Worm (Caenorhabditis elegans): Measurements from ENCODE around the gene W09G12.6.

DNA sequence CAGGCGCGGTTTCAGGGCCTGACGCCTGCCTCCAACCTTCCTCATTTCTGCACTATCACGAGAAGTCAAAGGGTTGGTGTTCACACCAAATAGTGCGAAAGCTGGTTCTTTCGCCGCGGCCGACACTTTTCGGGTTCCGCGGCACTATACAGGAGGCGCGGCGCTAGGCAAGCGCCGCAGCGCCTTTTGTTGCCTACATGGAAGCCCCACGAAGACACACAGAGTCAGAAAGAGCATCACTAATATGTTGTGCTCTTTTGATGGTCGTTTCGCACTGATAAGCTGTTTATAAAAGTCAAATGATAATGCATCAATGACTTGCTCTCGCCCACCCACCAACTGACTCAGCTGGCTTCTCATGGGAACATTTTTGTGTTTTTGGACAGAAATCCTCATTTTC lies 19.8 kb upstream of the W09G12.6 start:
- TF ChIP-seq bed-3 (GFP tag; optimal IDR thresholded peaks at IDR 0.05) (no peak), unc-39 (tag; optimal IDR thresholded peaks at IDR 0.05) (no peak), pha-4 (tag; optimal IDR thresholded peaks at IDR 0.05) (no peak), ceh-39 (tag; optimal IDR thresholded peaks at IDR 0.05) (no peak), blmp-1 (tag; optimal IDR thresholded peaks at IDR 0.05) (no peak), sptf-1 (tag; optimal IDR thresholded peaks at IDR 0.05) (no peak), ces-1 (GFP tag; optimal IDR thresholded peaks at IDR 0.05) (no peak), nhr-76 (tag; optimal IDR thresholded peaks at IDR 0.05) (no peak), flh-1 (GFP tag; optimal IDR thresholded peaks at IDR 0.05) (no peak)

Data from whole organism, mixed stage, embryonic.